Worm (Caenorhabditis elegans): ENCODE measurements around the gene F21H12.3.

Gene F21H12.3

ce11 chrII:6113187-6113586, 30.5 kb downstream of the F21H12.3 start, which contains the start of gene heri-1:
Gene heri-1 (minus strand): TSS chrII:6113194.
- TF ChIP-seq aly-2 (tag; optimal IDR thresholded peaks at IDR 0.05) (no peak), lsy-2 (tag; optimal IDR thresholded peaks at IDR 0.05) (no peak), ztf-11 (tag; optimal IDR thresholded peaks at IDR 0.05) (no peak), mab-5 (tag; optimal IDR thresholded peaks at IDR 0.05) (no peak), F13H6.1 (tag; optimal IDR thresholded peaks at IDR 0.05) (no peak), nhr-237 (tag; optimal IDR thresholded peaks at IDR 0.05) (no peak), C34F6.9 (tag; optimal IDR thresholded peaks at IDR 0.05) (no peak), nhr-11 (tag; optimal IDR thresholded peaks at IDR 0.05) (no peak), peb-1 (tag; optimal IDR thresholded peaks at IDR 0.05) (no peak), egl-27 (tag; optimal IDR thresholded peaks at IDR 0.05) (no peak), crh-2 (tag; optimal IDR thresholded peaks at IDR 0.05) (no peak), ceh-16 (tag; optimal IDR thresholded peaks at IDR 0.05) (no peak), nhr-129 (tag; optimal IDR thresholded peaks at IDR 0.05) (no peak), nhr-25 (tag; optimal IDR thresholded peaks at IDR 0.05) (no peak), nhr-23 (tag; optimal IDR thresholded peaks at IDR 0.05) (no peak), sma-9 (GFP tag; optimal IDR thresholded peaks at IDR 0.05) (no peak), sma-9 (tag; optimal IDR thresholded peaks at IDR 0.05) (no peak), ceh-82 (tag; optimal IDR thresholded peaks at IDR 0.05) (no peak), sem-4 (tag; optimal IDR thresholded peaks at IDR 0.05) (no peak), dmd-4 (tag; optimal IDR thresholded peaks at IDR 0.05) (no peak)

ce11 chrII:6113842-6114441, 31.2 kb downstream of the F21H12.3 start:
- TF ChIP-seq R02D3.7 (tag; optimal IDR thresholded peaks at IDR 0.05) (no peak), mab-5 (tag; optimal IDR thresholded peaks at IDR 0.05) (peak; percentile 73), F13H6.1 (tag; optimal IDR thresholded peaks at IDR 0.05) (no peak)

- no peak for TF ChIP-seq skn-1 (tag; optimal IDR thresholded peaks at IDR 0.05)
- no peak for TF ChIP-seq nhr-77 (tag; optimal IDR thresholded peaks at IDR 0.05)
- TF ChIP-seq nhr-12 (tag; optimal IDR thresholded peaks at IDR 0.05): no peak
- TF ChIP-seq aly-2 (tag; optimal IDR thresholded peaks at IDR 0.05): no peak
- TF ChIP-seq nhr-21 (tag; optimal IDR thresholded peaks at IDR 0.05): no peak
- TF ChIP-seq elt-3 (tag; optimal IDR thresholded peaks at IDR 0.05): no peak
- TF ChIP-seq ztf-1 (GFP tag; conservative IDR thresholded peaks at IDR 0.05): no peak
- no peak for TF ChIP-seq ama-1 (optimal IDR thresholded peaks at IDR 0.05)
- TF ChIP-seq egl-27 (tag; optimal IDR thresholded peaks at IDR 0.05): no peak
- no peak for TF ChIP-seq R02D3.7 (tag; optimal IDR thresholded peaks at IDR 0.05)
- TF ChIP-seq nhr-10 (tag; optimal IDR thresholded peaks at IDR 0.05): no peak
Observed at ce11 chrII:6115283-6115682, 32.6 kb downstream of the F21H12.3 start.

ce11 chrII:6116701-6117100, 34.0 kb downstream of the F21H12.3 start:
- TF ChIP-seq elt-3 (tag; optimal IDR thresholded peaks at IDR 0.05): no peak
- TF ChIP-seq R02D3.7 (tag; optimal IDR thresholded peaks at IDR 0.05): no peak
- no peak for TF ChIP-seq crh-2 (tag; optimal IDR thresholded peaks at IDR 0.05)
- TF ChIP-seq ceh-82 (tag; optimal IDR thresholded peaks at IDR 0.05): no peak
- TF ChIP-seq nhr-12 (tag; optimal IDR thresholded peaks at IDR 0.05): no peak
- TF ChIP-seq blmp-1 (tag; optimal IDR thresholded peaks at IDR 0.05; ENCODE audit: insufficient read depth): no peak
- TF ChIP-seq nhr-129 (tag; optimal IDR thresholded peaks at IDR 0.05): no peak
- no peak for TF ChIP-seq ztf-4 (tag; optimal IDR thresholded peaks at IDR 0.05)
- TF ChIP-seq C34F6.9 (tag; optimal IDR thresholded peaks at IDR 0.05): no peak
- TF ChIP-seq alr-1 (tag; optimal IDR thresholded peaks at IDR 0.05): no peak
- no peak for TF ChIP-seq Y55F3AM.14 (GFP tag; optimal IDR thresholded peaks at IDR 0.05)
- no peak for TF ChIP-seq nhr-10 (tag; optimal IDR thresholded peaks at IDR 0.05)
- TF ChIP-seq unc-55 (GFP tag; optimal IDR thresholded peaks at IDR 0.05): no peak
- TF ChIP-seq ztf-11 (tag; optimal IDR thresholded peaks at IDR 0.05): no peak
- TF ChIP-seq zag-1 (tag; optimal IDR thresholded peaks at IDR 0.05): no peak

- no peak for TF ChIP-seq mdl-1 (tag; optimal IDR thresholded peaks at IDR 0.05)
- no peak for TF ChIP-seq mbf-1 (tag; optimal IDR thresholded peaks at IDR 0.05)
- TF ChIP-seq lsy-2 (tag; optimal IDR thresholded peaks at IDR 0.05): no peak
- no peak for TF ChIP-seq skn-1 (tag; optimal IDR thresholded peaks at IDR 0.05)
- TF ChIP-seq nhr-25 (tag; optimal IDR thresholded peaks at IDR 0.05): no peak
- no peak for TF ChIP-seq R02D3.7 (tag; optimal IDR thresholded peaks at IDR 0.05)
- TF ChIP-seq peb-1 (tag; optimal IDR thresholded peaks at IDR 0.05): no peak
- TF ChIP-seq unc-62 (GFP tag; optimal IDR thresholded peaks at IDR 0.05): no peak
- no peak for TF ChIP-seq alr-1 (tag; optimal IDR thresholded peaks at IDR 0.05)
Observed at ce11 chrII:6118163-6118562, 35.4 kb downstream of the F21H12.3 start, which contains the start of gene C29H12.6. Gene C29H12.6 (minus strand): TSS chrII:6118263.

Measured in whole organism, L2 larva.